Worm (Caenorhabditis elegans) whole organism, late embryonic: ENCODE results near the gene T25D1.3.

Experiments
- T23F11.4 ChIP-seq: fragments of 200-800 bp; sonication (Bioruptor generic); optimal IDR thresholded peaks from 2 replicates; lab custom pipeline; 2018; ENCODE audit warnings: mild to moderate bottlenecking, missing genetic modification characterization, missing compliant biosample characterization
- ceh-14 ChIP-seq: sonication (generic microtip); optimal IDR thresholded peaks from 2 replicates; lab custom pipeline; 2016; ENCODE audit warnings: missing genotype, missing genetic modification characterization, missing compliant biosample characterization
- ceh-18 ChIP-seq: sonication (generic microtip); optimal IDR thresholded peaks from 2 replicates; lab custom pipeline; 2016; ENCODE audit warnings: missing genetic modification characterization, missing compliant biosample characterization
- ceh-19 ChIP-seq: fragments of 200-800 bp; sonication (Bioruptor generic); optimal IDR thresholded peaks from 2 replicates; lab custom pipeline; 2018; ENCODE audit warnings: mild to moderate bottlenecking, missing genetic modification characterization, missing compliant biosample characterization
- ceh-30 ChIP-seq: fragments of 150-350 bp; optimal IDR thresholded peaks from 2 replicates; lab custom pipeline; 2014; ENCODE audit warnings: missing biosample characterization, missing genetic modification characterization
- ceh-34 ChIP-seq: sonication (generic microtip); optimal IDR thresholded peaks from 2 replicates; lab custom pipeline; 2016; ENCODE audit warnings: mild to moderate bottlenecking, missing genetic modification characterization, missing compliant biosample characterization
- ceh-48 ChIP-seq: sonication (generic microtip); optimal IDR thresholded peaks from 2 replicates; lab custom pipeline; 2016; ENCODE audit warnings: missing genetic modification characterization, inconsistent platforms, missing compliant biosample characterization
- ceh-6 ChIP-seq: fragments of 200-800 bp; sonication (Bioruptor generic); optimal IDR thresholded peaks from 2 replicates; lab custom pipeline; 2018; ENCODE audit warnings: mild to moderate bottlenecking, missing genetic modification characterization, missing compliant biosample characterization
- dmd-4 ChIP-seq: sonication (generic microtip); optimal IDR thresholded peaks from 2 replicates; lab custom pipeline; 2016; ENCODE audit warnings: borderline replicate concordance, missing genetic modification characterization, missing compliant biosample characterization
- elt-2 ChIP-seq: sonication (generic microtip); optimal IDR thresholded peaks from 2 replicates; lab custom pipeline; 2016; ENCODE audit warnings: missing genetic modification reagents, missing genetic modification characterization, missing compliant biosample characterization
- eyg-1 ChIP-seq: sonication (generic microtip); optimal IDR thresholded peaks from 2 replicates; lab custom pipeline; 2016; ENCODE audit warnings: missing genotype, missing genetic modification characterization, missing compliant biosample characterization
- hlh-15 ChIP-seq: sonication (generic microtip); optimal IDR thresholded peaks from 2 replicates; lab custom pipeline; 2016; ENCODE audit warnings: missing genetic modification characterization, missing compliant biosample characterization
- lim-6 ChIP-seq: sonication (generic microtip); optimal IDR thresholded peaks from 2 replicates; lab custom pipeline; 2016; ENCODE audit warnings: missing genetic modification characterization, missing compliant biosample characterization
- nfya-1 ChIP-seq: sonication (generic microtip); optimal IDR thresholded peaks from 2 replicates; lab custom pipeline; 2017; ENCODE audit warnings: missing genetic modification characterization, mild to moderate bottlenecking, missing compliant biosample characterization, antibody characterized with exemption, moderate library complexity
- odd-2 ChIP-seq: sonication (generic microtip); optimal IDR thresholded peaks from 2 replicates; lab custom pipeline; 2017; ENCODE audit warnings: antibody characterized with exemption, mild to moderate bottlenecking, missing genetic modification characterization, missing compliant biosample characterization
- pat-9 ChIP-seq: fragments of 200-800 bp; sonication (Bioruptor generic); optimal IDR thresholded peaks from 2 replicates; lab custom pipeline; 2018; ENCODE audit warnings: mild to moderate bottlenecking, missing genetic modification characterization, moderate library complexity, missing compliant biosample characterization
- pha-2 ChIP-seq: sonication (generic microtip); optimal IDR thresholded peaks from 2 replicates; lab custom pipeline; 2017; ENCODE audit warnings: mild to moderate bottlenecking, missing genetic modification characterization, missing compliant biosample characterization
- pqm-1 ChIP-seq: sonication (generic microtip); optimal IDR thresholded peaks from 2 replicates; lab custom pipeline; 2016; ENCODE audit warnings: missing genetic modification characterization, missing compliant biosample characterization
- rnt-1 ChIP-seq: sonication (generic microtip); optimal IDR thresholded peaks from 2 replicates; lab custom pipeline; 2016; ENCODE audit warnings: missing genetic modification characterization, missing compliant biosample characterization
- sdc-2 ChIP-seq: sonication (generic microtip); optimal IDR thresholded peaks from 2 replicates; lab custom pipeline; 2016; ENCODE audit warnings: missing genotype, missing genetic modification characterization, missing compliant biosample characterization
- sox-2 ChIP-seq: fragments of 200-800 bp; sonication (Bioruptor generic); IDR thresholded peaks from 2 replicates; pipeline ENCODE4 v1.3.6; 2022; ENCODE audit warnings: missing genetic modification reagents, missing genetic modification characterization, missing compliant biosample characterization
- syd-9 ChIP-seq: sonication (generic microtip); optimal IDR thresholded peaks from 2 replicates; lab custom pipeline; 2016; ENCODE audit warnings: mild to moderate bottlenecking, missing genetic modification characterization, moderate library complexity, missing compliant biosample characterization
- tbx-2 ChIP-seq: sonication (generic microtip); optimal IDR thresholded peaks from 2 replicates; lab custom pipeline; 2016; ENCODE audit warnings: missing genetic modification characterization, missing compliant biosample characterization
- ttx-3 ChIP-seq: sonication (generic microtip); optimal IDR thresholded peaks from 2 replicates; lab custom pipeline; 2016; ENCODE audit warnings: missing genetic modification reagents, missing genetic modification characterization, missing compliant biosample characterization
- unc-3 ChIP-seq, 2 experiments: fragments of 200-800 bp in 1 of 2; sonication (Bioruptor generic) in 1 of 2; sonication (generic microtip) in 1 of 2; conservative IDR thresholded peaks in 1 of 2; optimal IDR thresholded peaks in 1 of 2; 2 replicates each; pipeline versions ENCODE4 v1.3.6 to Lab custom; 2016 to 2022; ENCODE audit warnings: missing compliant biosample characterization in 2 of 2, missing genetic modification characterization in 2 of 2, missing genetic modification reagents in 1 of 2
- unc-42 ChIP-seq: sonication (generic microtip); optimal IDR thresholded peaks from 2 replicates; lab custom pipeline; 2016; ENCODE audit warnings: missing genotype, missing genetic modification characterization, missing compliant biosample characterization
- unc-86 ChIP-seq: sonication (generic microtip); optimal IDR thresholded peaks from 2 replicates; lab custom pipeline; 2016; ENCODE audit warnings: missing genetic modification characterization, missing compliant biosample characterization

The T25D1.3 gene

ce11 chrX:16468845-16469244 lies 36.6 kb upstream of the T25D1.3 start:
- no peak for TF ChIP-seq syd-9
- no peak for TF ChIP-seq pat-9
- no peak for TF ChIP-seq sdc-2 (tag; lab: Kevin White, UChicago)
- no peak for TF ChIP-seq elt-2 (tag; lab: Kevin White, UChicago)
- no peak for TF ChIP-seq eyg-1
- TF ChIP-seq unc-42 (tag; lab: Kevin White, UChicago) = no peak
- no peak for TF ChIP-seq ceh-30 (tag; lab: Kevin White, UChicago)
- no peak for TF ChIP-seq nfya-1
- TF ChIP-seq unc-3 (GFP tag; conservative IDR thresholded peaks at IDR 0.05; lab: Robert Waterston, UW) = no peak
- TF ChIP-seq unc-3 (tag; optimal IDR thresholded peaks at IDR 0.05; lab: Kevin White, UChicago) = no peak
- TF ChIP-seq pha-2 (tag; lab: Kevin White, UChicago) = no peak

ce11 chrX:16470758-16471157 lies 34.7 kb upstream of the T25D1.3 start, which contains the start of gene F38E9.1:
TSS of gene F38E9.1 (plus strand) at chrX:16471058.
- TF ChIP-seq tbx-2 (tag; lab: Kevin White, UChicago) = no peak
- no peak for TF ChIP-seq ceh-34
- no peak for TF ChIP-seq rnt-1 (tag; lab: Kevin White, UChicago)
- no peak for TF ChIP-seq ceh-19
- TF ChIP-seq T23F11.4 = no peak
- no peak for TF ChIP-seq unc-3 (GFP tag; conservative IDR thresholded peaks at IDR 0.05; lab: Robert Waterston, UW)
- TF ChIP-seq unc-3 (tag; optimal IDR thresholded peaks at IDR 0.05; lab: Kevin White, UChicago) = no peak
- TF ChIP-seq pat-9 = no peak
- no peak for TF ChIP-seq dmd-4
- no peak for TF ChIP-seq sox-2 (GFP tag; lab: Robert Waterston, UW)
- no peak for TF ChIP-seq ceh-6
- no peak for TF ChIP-seq odd-2
- no peak for TF ChIP-seq ceh-48 (tag; lab: Kevin White, UChicago)
- no peak for TF ChIP-seq unc-86 (tag; lab: Kevin White, UChicago)
- TF ChIP-seq, all 69 proteins: peak for 0

- TF ChIP-seq unc-42 (tag; lab: Kevin White, UChicago) (peak; percentile 1), pat-9 (no peak)
Observed at ce11 chrX:16480232-16480631, 25.2 kb upstream of the T25D1.3 start.

ce11 chrX:16481026-16481425 lies 24.4 kb upstream of the T25D1.3 start:
- TF ChIP-seq ttx-3 (tag; lab: Kevin White, UChicago) (no peak), unc-42 (tag; lab: Kevin White, UChicago) (peak; percentile 14)

ce11 chrX:16482944-16483343 lies 22.5 kb upstream of the T25D1.3 start:
- TF ChIP-seq hlh-15 (tag; lab: Kevin White, UChicago) (no peak), pqm-1 (tag; lab: Kevin White, UChicago) (no peak), elt-2 (tag; lab: Kevin White, UChicago) (no peak)
- TF ChIP-seq, all 69 proteins: peak for 0

- TF ChIP-seq ceh-18 (no peak), pat-9 (no peak)
- TF ChIP-seq, all 69 proteins: peak for 0
Observed at ce11 chrX:16484043-16484442, 21.4 kb upstream of the T25D1.3 start.

ce11 chrX:16484681-16485080 lies 20.8 kb upstream of the T25D1.3 start:
- no peak for TF ChIP-seq lim-6 (tag; lab: Kevin White, UChicago)
- TF ChIP-seq unc-42 (tag; lab: Kevin White, UChicago) = peak; percentile 22
- TF ChIP-seq ceh-14 (tag; lab: Kevin White, UChicago) = peak; percentile 54

- TF ChIP-seq unc-42 (tag; lab: Kevin White, UChicago) (peak; percentile 33), lim-6 (tag; lab: Kevin White, UChicago) (no peak)
Observed at ce11 chrX:16485322-16485721, 20.1 kb upstream of the T25D1.3 start.
